Fruit fly (Drosophila melanogaster) whole organism, wandering third instar larva: ENCODE results near the gene CG4101.

ENCODE experiments used
- Abd-B ChIP-seq: fragments of >200 bp; optimal IDR thresholded peaks from 2 replicates; lab custom pipeline; 2017; ENCODE audit warnings: missing biosample characterization, missing genetic modification characterization
- CG32264 ChIP-seq: fragments of 200-800 bp; sonication (Bioruptor generic); optimal IDR thresholded peaks from 2 replicates; lab custom pipeline; 2016; ENCODE audit warnings: missing biosample characterization, missing genetic modification characterization
- CG9705 ChIP-seq: fragments of 200-800 bp; sonication (Bioruptor generic); optimal IDR thresholded peaks from 2 replicates; lab custom pipeline; 2018; ENCODE audit warnings: missing biosample characterization, mild to moderate bottlenecking, missing genetic modification characterization
- CrebA ChIP-seq: fragments of 200-800 bp; sonication (Bioruptor generic); optimal IDR thresholded peaks from 2 replicates; lab custom pipeline; 2016; ENCODE audit warnings: missing biosample characterization, mild to moderate bottlenecking, missing genetic modification characterization, borderline replicate concordance
- Dfd ChIP-seq: fragments of >200 bp; optimal IDR thresholded peaks from 2 replicates; lab custom pipeline; 2017; ENCODE audit warnings: missing biosample characterization, missing genetic modification characterization
- Dif ChIP-seq: fragments of 200-275, 200-300 bp; sonication (Bioruptor generic); optimal IDR thresholded peaks from 2 replicates; lab custom pipeline; 2018; ENCODE audit warnings: missing biosample characterization, missing genetic modification characterization; ENCODE audit not compliant: partially characterized antibody
- GATAd ChIP-seq: sonication (Bioruptor generic); optimal IDR thresholded peaks from 2 replicates; lab custom pipeline; 2016; ENCODE audit warnings: missing biosample characterization, missing genetic modification characterization
- HLH106 ChIP-seq: fragments of 200-800 bp; optimal IDR thresholded peaks from 3 replicates; lab custom pipeline; 2019; ENCODE audit warnings: missing biosample characterization, mild to moderate bottlenecking, missing genetic modification characterization, moderate library complexity
- Hnf4 ChIP-seq: fragments of 200-800 bp; sonication (Bioruptor generic); optimal IDR thresholded peaks from 2 replicates; lab custom pipeline; 2016; ENCODE audit warnings: missing biosample characterization, mild to moderate bottlenecking, missing genetic modification characterization
- Hr78 ChIP-seq: fragments of >200 bp; optimal IDR thresholded peaks from 2 replicates; lab custom pipeline; 2017; ENCODE audit warnings: missing biosample characterization, missing genetic modification characterization
- Hr83 ChIP-seq: fragments of 200-300 bp; sonication (Bioruptor generic); optimal IDR thresholded peaks from 2 replicates; lab custom pipeline; 2016; ENCODE audit warnings: missing biosample characterization, mild to moderate bottlenecking, missing genetic modification characterization, moderate library complexity; ENCODE audit not compliant: poor library complexity, severe bottlenecking
- Jra ChIP-seq: sonication (Bioruptor generic); optimal IDR thresholded peaks from 2 replicates; lab custom pipeline; 2016; ENCODE audit warnings: missing biosample characterization, missing genetic modification characterization
- Mio ChIP-seq: sonication (Bioruptor generic); optimal IDR thresholded peaks from 2 replicates; lab custom pipeline; 2016; ENCODE audit warnings: missing biosample characterization, missing genetic modification characterization
- Myc ChIP-seq: fragments of >200 bp; optimal IDR thresholded peaks from 2 replicates; lab custom pipeline; 2017
- N ChIP-seq: fragments of >200 bp; optimal IDR thresholded peaks from 2 replicates; lab custom pipeline; 2018; ENCODE audit warnings: missing biosample characterization, missing external identifiers, missing genetic modification characterization
- OdsH ChIP-seq: fragments of 200-800 bp; sonication (Bioruptor generic); optimal IDR thresholded peaks from 2 replicates; lab custom pipeline; 2016; ENCODE audit warnings: missing biosample characterization, mild to moderate bottlenecking, missing genetic modification characterization
- Rel ChIP-seq, 2 experiments: fragments of 200-800 bp; sonication (Bioruptor generic) in 1 of 2; optimal IDR thresholded peaks; 2 replicates in 1 of 2; 3 replicates in 1 of 2; lab custom pipeline; 2016 to 2019; ENCODE audit warnings: mild to moderate bottlenecking in 2 of 2, missing biosample characterization in 2 of 2, missing genetic modification characterization in 2 of 2, moderate library complexity in 1 of 2
- Sp1 ChIP-seq: fragments of 200-800 bp; sonication (Bioruptor generic); optimal IDR thresholded peaks from 3 replicates; lab custom pipeline; 2019; ENCODE audit warnings: missing biosample characterization, mild to moderate bottlenecking, missing genetic modification characterization, moderate library complexity
- br ChIP-seq: fragments of 200-800 bp; sonication (Bioruptor generic); optimal IDR thresholded peaks from 2 replicates; lab custom pipeline; 2016; ENCODE audit warnings: missing biosample characterization, missing genetic modification characterization
- brk ChIP-seq: fragments of 200-800 bp; sonication (Bioruptor generic); optimal IDR thresholded peaks from 2 replicates; lab custom pipeline; 2016; ENCODE audit warnings: missing biosample characterization, mild to moderate bottlenecking, missing genetic modification characterization
- dmrt93B ChIP-seq: fragments of 200-800 bp; sonication (Bioruptor generic); optimal IDR thresholded peaks from 2 replicates; lab custom pipeline; 2018; ENCODE audit warnings: missing biosample characterization, mild to moderate bottlenecking, missing genetic modification characterization
- dsf ChIP-seq: sonication (Bioruptor generic); optimal IDR thresholded peaks from 2 replicates; lab custom pipeline; 2016; ENCODE audit warnings: missing biosample characterization, missing genetic modification characterization, borderline replicate concordance
- ey ChIP-seq: fragments of 200-800 bp; sonication (Bioruptor generic); optimal IDR thresholded peaks from 2 replicates; lab custom pipeline; 2016; ENCODE audit warnings: missing biosample characterization, missing genetic modification characterization
- foxo ChIP-seq, 2 experiments: fragments of 200-800 bp; sonication (Bioruptor generic); optimal IDR thresholded peaks; 2 replicates in 1 of 2; 3 replicates in 1 of 2; lab custom pipeline; 2016 to 2017; ENCODE audit warnings: missing biosample characterization in 2 of 2, missing genetic modification characterization in 2 of 2
- fru ChIP-seq: fragments of 200-800 bp; sonication (Bioruptor generic); optimal IDR thresholded peaks from 3 replicates; lab custom pipeline; 2016; ENCODE audit warnings: missing biosample characterization, mild to moderate bottlenecking, missing genetic modification characterization
- h ChIP-seq: fragments of 200-800 bp; sonication (Bioruptor generic); optimal IDR thresholded peaks from 3 replicates; lab custom pipeline; 2016; ENCODE audit warnings: missing biosample characterization, mild to moderate bottlenecking, missing genetic modification characterization
- jim ChIP-seq: fragments of 175-275, 200-325 bp; sonication (Bioruptor generic); optimal IDR thresholded peaks from 2 replicates; lab custom pipeline; 2016; ENCODE audit warnings: missing biosample characterization, mild to moderate bottlenecking, missing genetic modification characterization
- lola ChIP-seq: fragments of >200 bp; optimal IDR thresholded peaks from 2 replicates; lab custom pipeline; 2017; ENCODE audit warnings: missing biosample characterization, missing genetic modification characterization
- pan ChIP-seq: fragments of >200 bp; optimal IDR thresholded peaks from 2 replicates; lab custom pipeline; 2017
- psq ChIP-seq: fragments of 200-800 bp; sonication (Bioruptor generic); optimal IDR thresholded peaks from 3 replicates; lab custom pipeline; 2017; ENCODE audit warnings: missing biosample characterization, mild to moderate bottlenecking, missing genetic modification characterization, moderate library complexity
- rgr ChIP-seq: fragments of 200-800 bp; sonication (Bioruptor generic); optimal IDR thresholded peaks from 3 replicates; lab custom pipeline; 2016; ENCODE audit warnings: missing biosample characterization, mild to moderate bottlenecking, missing genetic modification characterization
- sage ChIP-seq: fragments of 200-800 bp; sonication (Bioruptor generic); optimal IDR thresholded peaks from 2 replicates; lab custom pipeline; 2016; ENCODE audit warnings: missing biosample characterization, mild to moderate bottlenecking, missing genetic modification characterization
- sv ChIP-seq: fragments of 200-800 bp; sonication (Bioruptor generic); optimal IDR thresholded peaks from 3 replicates; lab custom pipeline; 2016; ENCODE audit warnings: missing biosample characterization, missing genetic modification characterization
- woc ChIP-seq: sonication (Bioruptor generic); optimal IDR thresholded peaks from 2 replicates; lab custom pipeline; 2016; ENCODE audit warnings: missing biosample characterization, mild to moderate bottlenecking, missing genetic modification characterization

Gene CG4101

DNA sequence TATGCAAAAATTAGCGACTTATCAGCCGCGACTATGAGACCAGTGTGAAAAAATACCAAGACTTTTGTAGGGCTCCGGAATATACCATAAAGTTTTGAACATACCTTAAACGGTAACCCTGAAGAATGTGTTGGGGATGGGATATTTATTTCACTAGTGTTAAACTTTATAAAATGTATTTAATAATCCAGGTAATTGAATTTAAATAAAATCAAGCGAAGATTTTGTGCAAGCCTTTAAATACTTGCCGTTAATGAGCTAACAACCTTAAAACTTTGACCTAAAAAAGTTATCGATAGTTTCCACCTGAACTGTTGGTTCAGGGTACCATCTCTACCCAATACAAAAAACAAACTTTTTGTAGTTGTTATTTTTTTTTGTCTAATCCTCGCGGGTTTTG lies at the start of gene CG4101:
Gene CG4101, plus strand, starts transcription at position 335 of the 400 bp plus-strand sequence.
- TF ChIP-seq psq (GFP tag; lab: Kevin White, UChicago) (peak; percentile 74), CG32264 (GFP tag; lab: Kevin White, UChicago) (peak; percentile 62), Jra (GFP tag; lab: Kevin White, UChicago) (peak; percentile 89), OdsH (GFP tag; lab: Kevin White, UChicago) (peak; percentile 77), Sp1 (GFP tag; lab: Kevin White, UChicago) (peak; percentile 83), CrebA (GFP tag; lab: Kevin White, UChicago) (no peak), Hr83 (GFP tag; lab: Kevin White, UChicago) (peak; percentile 21), fru (GFP tag; lab: Kevin White, UChicago) (peak; percentile 84), N (GFP tag; lab: Kevin White, UChicago) (no peak), brk (GFP tag; lab: Kevin White, UChicago) (peak; percentile 90), lola (GFP tag; lab: Kevin White, UChicago) (no peak), ey (GFP tag; lab: Kevin White, UChicago) (peak; percentile 85), Hnf4 (GFP tag; lab: Kevin White, UChicago) (peak; percentile 92), Rel (GFP tag; optimal IDR thresholded peaks at IDR 0.05; lab: Kevin White, UChicago) (no peak), Rel (tag; optimal IDR thresholded peaks at IDR 0.05; lab: Kevin White, UChicago) (peak; percentile 61), Mio (GFP tag; lab: Kevin White, UChicago) (peak; percentile 6), GATAd (GFP tag; lab: Kevin White, UChicago) (peak; percentile 77), HLH106 (peak; percentile 85), jim (GFP tag; lab: Kevin White, UChicago) (no peak), Dif (GFP tag; lab: Kevin White, UChicago) (no peak), Abd-B (no peak), woc (GFP tag; lab: Kevin White, UChicago) (peak; percentile 79), Myc (lab: Kevin White, UChicago) (peak; percentile 13), sage (GFP tag; lab: Kevin White, UChicago) (peak; percentile 62), foxo (GFP tag; optimal IDR thresholded peaks at IDR 0.05; lab: Kevin White, UChicago) (peak; percentile 51 to 88), CG9705 (peak; percentile 75), sv (GFP tag; lab: Kevin White, UChicago) (peak; percentile 82), h (peak; percentile 90), dsf (GFP tag; lab: Kevin White, UChicago) (peak; percentile 77), br (GFP tag; lab: Kevin White, UChicago) (peak; percentile 80), rgr (GFP tag; lab: Kevin White, UChicago) (peak; percentile 87), dmrt93B (GFP tag; lab: Kevin White, UChicago) (peak; percentile 54)

DNA sequence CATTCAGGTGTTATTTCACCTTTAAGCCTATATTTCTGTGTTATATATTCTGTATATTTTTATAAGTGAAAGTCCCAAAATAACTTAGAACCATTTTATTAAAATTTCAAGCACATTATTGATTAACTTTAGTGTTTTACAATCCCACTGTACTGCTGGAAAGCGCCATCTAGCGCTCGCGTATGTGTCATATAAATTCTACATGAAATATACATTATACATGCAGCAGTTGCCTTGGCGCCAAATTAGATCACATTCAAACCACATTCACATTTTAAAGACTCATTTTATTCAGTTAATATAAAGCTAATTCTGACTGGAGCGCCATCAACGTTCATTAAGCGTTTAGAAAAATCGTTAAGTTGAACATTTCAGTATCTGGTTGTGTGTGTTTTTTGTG lies 48.9 kb upstream of the CG4101 start:
- TF ChIP-seq foxo (GFP tag; optimal IDR thresholded peaks at IDR 0.05; lab: Kevin White, UChicago) (peak in 1 of 2 experiments; percentile 4), pan (no peak)

DNA sequence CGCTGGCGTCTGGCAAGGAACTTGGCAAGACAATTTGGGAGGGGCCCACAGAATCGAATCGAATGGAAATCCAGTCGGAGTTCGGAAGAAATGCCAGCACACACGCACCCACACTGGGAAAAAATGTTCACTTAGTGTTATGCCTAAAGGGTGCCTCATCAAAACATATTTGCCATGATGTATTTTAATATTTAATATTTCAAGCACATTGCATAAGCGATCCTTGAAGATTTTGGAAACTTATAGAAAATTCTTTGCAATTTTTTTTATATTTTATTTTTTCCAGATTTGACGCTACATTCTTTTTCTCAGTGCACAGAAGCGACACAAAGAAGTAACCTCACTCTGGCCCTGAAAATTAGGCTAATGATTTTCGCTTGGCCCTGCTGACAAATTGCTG lies 46.2 kb upstream of the CG4101 start:
- TF ChIP-seq jim (GFP tag; lab: Kevin White, UChicago), result no peak
- no peak for TF ChIP-seq Hr78 (GFP tag; lab: Kevin White, UChicago)
- no peak for TF ChIP-seq Dfd
- no peak for TF ChIP-seq GATAd (GFP tag; lab: Kevin White, UChicago)
- no peak for TF ChIP-seq Myc (lab: Kevin White, UChicago)
- TF ChIP-seq sage (GFP tag; lab: Kevin White, UChicago), result no peak
- no peak for TF ChIP-seq HLH106
- TF ChIP-seq woc (GFP tag; lab: Kevin White, UChicago), result no peak
- TF ChIP-seq pan, result no peak
- no peak for TF ChIP-seq CG9705
- TF ChIP-seq psq (GFP tag; lab: Kevin White, UChicago), result no peak
- no peak for TF ChIP-seq lola (GFP tag; lab: Kevin White, UChicago)
- no peak for TF ChIP-seq Hr83 (GFP tag; lab: Kevin White, UChicago)
- TF ChIP-seq N (GFP tag; lab: Kevin White, UChicago), result no peak
- no peak for TF ChIP-seq br (GFP tag; lab: Kevin White, UChicago)
- no peak for TF ChIP-seq dmrt93B (GFP tag; lab: Kevin White, UChicago)
